Worm (Caenorhabditis elegans) whole organism, mixed stage, embryonic: ENCODE results near the gene him-6.

ENCODE experiments used
- blmp-1 ChIP-seq: fragments of 150-350 bp; optimal IDR thresholded peaks from 2 replicates; lab custom pipeline; 2014; ENCODE audit warnings: missing biosample characterization, missing genetic modification characterization
- elt-3 ChIP-seq: fragments of 150-350 bp; optimal IDR thresholded peaks from 2 replicates; lab custom pipeline; 2014; ENCODE audit warnings: missing biosample characterization, missing genetic modification characterization
- lin-13 ChIP-seq: fragments of 150-350 bp; optimal IDR thresholded peaks from 2 replicates; lab custom pipeline; 2014; ENCODE audit warnings: missing biosample characterization, missing genetic modification characterization
- mep-1 ChIP-seq: fragments of 150-350 bp; optimal IDR thresholded peaks from 2 replicates; lab custom pipeline; 2017; ENCODE audit warnings: missing biosample characterization, missing genetic modification reagents, missing genetic modification characterization, inconsistent platforms
- nhr-237 ChIP-seq: fragments of 150-350 bp; optimal IDR thresholded peaks from 2 replicates; lab custom pipeline; 2014; ENCODE audit warnings: missing biosample characterization, missing genetic modification characterization
- snpc-4 ChIP-seq: fragments of 150-350 bp; optimal IDR thresholded peaks from 2 replicates; lab custom pipeline; 2014; ENCODE audit warnings: missing biosample characterization, missing genetic modification characterization
- unc-39 ChIP-seq: fragments of 150-350 bp; optimal IDR thresholded peaks from 2 replicates; lab custom pipeline; 2014; ENCODE audit warnings: missing biosample characterization, missing genetic modification characterization
- ztf-11 ChIP-seq: fragments of 150-350 bp; optimal IDR thresholded peaks from 2 replicates; lab custom pipeline; 2014; ENCODE audit warnings: missing biosample characterization, missing genetic modification characterization

DNA sequence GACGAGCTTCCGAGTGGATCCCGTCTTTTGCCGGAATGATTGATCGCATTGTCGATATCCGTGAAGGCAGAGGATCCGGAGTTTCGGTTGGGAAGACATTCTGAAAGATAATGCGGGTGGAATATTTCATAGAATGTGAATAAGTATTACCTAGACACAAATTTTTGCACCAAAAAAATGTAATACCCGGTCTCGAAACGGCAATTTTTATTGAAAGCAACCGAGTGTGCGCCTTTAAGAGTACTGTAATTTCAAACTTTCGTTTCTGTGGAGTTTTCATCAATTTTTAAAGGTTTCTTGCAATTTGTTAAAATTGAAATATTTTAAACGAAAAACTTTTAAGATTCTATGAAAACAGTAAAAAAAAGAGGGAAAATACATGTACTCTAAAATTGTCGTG is 46.7 kb upstream of the him-6 start, which contains the start of gene C25G4.2:
- TF ChIP-seq mep-1 (tag; lab: Kevin White, UChicago) (no peak), lin-13 (tag; lab: Kevin White, UChicago) (no peak), snpc-4 (tag; lab: Kevin White, UChicago) (no peak), blmp-1 (tag; lab: Kevin White, UChicago) (no peak), ztf-11 (tag; lab: Kevin White, UChicago) (no peak), nhr-237 (no peak), elt-3 (no peak), unc-39 (no peak)
